Worm (Caenorhabditis elegans) whole organism, L4 larva: ENCODE results near the gene sly-1.

Experiments used
- cey-2 ChIP-seq: sonication (generic microtip); optimal IDR thresholded peaks from 3 replicates; lab custom pipeline; 2017; ENCODE audit warnings: missing genetic modification characterization, mild to moderate bottlenecking, missing compliant biosample characterization, antibody characterized with exemption, borderline replicate concordance; ENCODE audit not compliant: insufficient read depth
- daf-12 ChIP-seq: fragments of 150-350 bp; optimal IDR thresholded peaks from 2 replicates; lab custom pipeline; 2014; ENCODE audit warnings: missing biosample characterization, missing genetic modification reagents, missing genetic modification characterization
- dpl-1 ChIP-seq: fragments of 150-350 bp; optimal IDR thresholded peaks from 2 replicates; lab custom pipeline; 2014; ENCODE audit warnings: missing biosample characterization, missing genetic modification reagents, missing genetic modification characterization
- fkh-10 ChIP-seq: fragments of 150-350 bp; optimal IDR thresholded peaks from 2 replicates; lab custom pipeline; 2014; ENCODE audit warnings: missing biosample characterization, missing genetic modification reagents, missing genetic modification characterization
- lim-7 ChIP-seq: fragments of 200-800 bp; sonication (Bioruptor generic); IDR thresholded peaks from 2 replicates; pipeline ENCODE4 v1.3.6; 2022; ENCODE audit warnings: missing genetic modification characterization, missing compliant biosample characterization
- lin-1 ChIP-seq: fragments of 200-800 bp; sonication (Bioruptor generic); IDR thresholded peaks from 2 replicates; pipeline ENCODE4 v1.3.6; 2022; ENCODE audit warnings: missing genetic modification reagents, missing genetic modification characterization, missing compliant biosample characterization
- lin-13 ChIP-seq: fragments of 150-350 bp; optimal IDR thresholded peaks from 2 replicates; lab custom pipeline; 2014; ENCODE audit warnings: missing biosample characterization, missing genetic modification reagents, missing genetic modification characterization
- lin-15B ChIP-seq: fragments of 150-350 bp; sonication (generic microtip); optimal IDR thresholded peaks from 3 replicates; lab custom pipeline; 2014; ENCODE audit warnings: missing biosample characterization, missing genetic modification characterization
- nhr-25 ChIP-seq: sonication (generic microtip); optimal IDR thresholded peaks from 2 replicates; lab custom pipeline; 2017; ENCODE audit warnings: missing genetic modification characterization, mild to moderate bottlenecking, missing compliant biosample characterization, antibody characterized with exemption, moderate library complexity, borderline replicate concordance; ENCODE audit not compliant: insufficient read depth
- php-3 ChIP-seq: fragments of 200-800 bp; sonication (Bioruptor generic); IDR thresholded peaks from 2 replicates; pipeline ENCODE4 v1.3.6; 2022; ENCODE audit warnings: missing genetic modification reagents, missing genetic modification characterization, missing compliant biosample characterization
- pqm-1 ChIP-seq: sonication (generic microtip); optimal IDR thresholded peaks from 2 replicates; lab custom pipeline; 2017; ENCODE audit warnings: missing biosample characterization, missing genetic modification characterization
- spr-1 ChIP-seq: sonication (generic microtip); optimal IDR thresholded peaks from 2 replicates; lab custom pipeline; 2016; ENCODE audit warnings: mild to moderate bottlenecking, missing genetic modification characterization, missing compliant biosample characterization
- unc-130 ChIP-seq: sonication (generic microtip); optimal IDR thresholded peaks from 2 replicates; lab custom pipeline; 2016; ENCODE audit warnings: missing genetic modification reagents, missing genetic modification characterization, missing compliant biosample characterization

ce11 chrIII:10525927-10526326, 19.1 kb downstream of the sly-1 start:
- TF ChIP-seq lin-15B (tag; lab: Kevin White, UChicago) (no peak), lin-1 (GFP tag; lab: Robert Waterston, UW) (no peak), php-3 (GFP tag; lab: Robert Waterston, UW) (no peak), spr-1 (tag; lab: Kevin White, UChicago) (no peak), nhr-25 (no peak), fkh-10 (GFP tag; lab: Kevin White, UChicago) (no peak), pqm-1 (tag; lab: Kevin White, UChicago) (no peak), lim-7 (no peak), cey-2 (no peak), unc-130 (GFP tag; lab: Kevin White, UChicago) (no peak), dpl-1 (GFP tag; lab: Kevin White, UChicago) (no peak), lin-13 (GFP tag; lab: Kevin White, UChicago) (no peak), daf-12 (tag; lab: Kevin White, UChicago) (no peak)
